Fruit fly (Drosophila melanogaster) whole organism, embryonic: ENCODE measurements around the gene Sfp23F.

Experiments
- Antp ChIP-seq: fragments of 200-800 bp; sonication (Bioruptor generic); optimal IDR thresholded peaks from 3 replicates; lab custom pipeline; 2016; ENCODE audit warnings: missing biosample characterization, missing genetic modification characterization
- Bgb ChIP-seq: fragments of 200-800 bp; sonication (Bioruptor generic); IDR thresholded peaks from 2 replicates; pipeline ENCODE4 v1.3.6; 2022; ENCODE audit warnings: missing biosample characterization, missing genetic modification characterization; ENCODE audit not compliant: partially characterized antibody
- CG10209 ChIP-seq: fragments of 200-800 bp; sonication (Bioruptor generic); optimal IDR thresholded peaks from 3 replicates; lab custom pipeline; 2017; ENCODE audit warnings: missing biosample characterization, mild to moderate bottlenecking, missing genetic modification characterization, missing genetic modification reagents
- CG11504 ChIP-seq: fragments of 200-800 bp; sonication (Bioruptor generic); optimal IDR thresholded peaks from 3 replicates; lab custom pipeline; 2019; ENCODE audit warnings: missing biosample characterization, mild to moderate bottlenecking, missing genetic modification characterization, moderate library complexity
- CG12104 ChIP-seq: fragments of 200-800 bp; sonication (Bioruptor generic); optimal IDR thresholded peaks from 3 replicates; lab custom pipeline; 2016; ENCODE audit warnings: missing biosample characterization, missing genetic modification characterization
- CG12236 ChIP-seq: fragments of 200-800 bp; sonication (Bioruptor generic); optimal IDR thresholded peaks from 2 replicates; lab custom pipeline; 2016; ENCODE audit warnings: missing biosample characterization, missing genetic modification characterization
- CG12391 ChIP-seq: fragments of 200-800 bp; sonication (Bioruptor generic); optimal IDR thresholded peaks from 3 replicates; lab custom pipeline; 2018; ENCODE audit warnings: missing biosample characterization, mild to moderate bottlenecking, missing genetic modification characterization, moderate library complexity
- CG13296 ChIP-seq: fragments of 200-800 bp; sonication (Bioruptor generic); optimal IDR thresholded peaks from 3 replicates; lab custom pipeline; 2018; ENCODE audit warnings: missing biosample characterization, mild to moderate bottlenecking, missing genetic modification characterization
- CG13424 ChIP-seq: fragments of 200-800 bp; sonication (Bioruptor generic); optimal IDR thresholded peaks from 2 replicates; lab custom pipeline; 2019; ENCODE audit warnings: missing biosample characterization, mild to moderate bottlenecking, missing genetic modification characterization, moderate library complexity
- CG1603 ChIP-seq: fragments of 200-800 bp; sonication (Bioruptor generic); optimal IDR thresholded peaks from 2 replicates; lab custom pipeline; 2019; ENCODE audit warnings: missing biosample characterization, mild to moderate bottlenecking, missing genetic modification characterization, moderate library complexity
- CG16813 ChIP-seq: fragments of 200-800 bp; sonication (Bioruptor generic); IDR thresholded peaks from 3 replicates; pipeline ENCODE4 v1.3.6; 2022; ENCODE audit warnings: missing biosample characterization, missing genetic modification characterization; ENCODE audit not compliant: partially characterized antibody
- CG1792 ChIP-seq: fragments of 200-800 bp; sonication (Bioruptor generic); optimal IDR thresholded peaks from 2 replicates; lab custom pipeline; 2016; ENCODE audit warnings: missing biosample characterization, missing genetic modification characterization
- CG18011 ChIP-seq: fragments of 200-800 bp; sonication (Bioruptor generic); optimal IDR thresholded peaks from 2 replicates; lab custom pipeline; 2017; ENCODE audit warnings: missing biosample characterization, missing genetic modification characterization, mild to moderate bottlenecking, moderate library complexity, missing genotype
- CG2120 ChIP-seq: fragments of 200-800 bp; sonication (Bioruptor generic); optimal IDR thresholded peaks from 3 replicates; lab custom pipeline; 2016; ENCODE audit warnings: missing biosample characterization, missing genetic modification characterization
- CG30403 ChIP-seq: fragments of 200-800 bp; sonication (Bioruptor generic); optimal IDR thresholded peaks from 3 replicates; lab custom pipeline; 2016; ENCODE audit warnings: missing biosample characterization, missing genetic modification characterization
- CG33213 ChIP-seq: fragments of 200-800 bp; sonication (Bioruptor generic); optimal IDR thresholded peaks from 3 replicates; lab custom pipeline; 2016; ENCODE audit warnings: missing biosample characterization, missing genetic modification characterization
- CG6654 ChIP-seq: fragments of 200-800 bp; sonication (Bioruptor generic); optimal IDR thresholded peaks from 2 replicates; lab custom pipeline; 2017; ENCODE audit warnings: missing biosample characterization, mild to moderate bottlenecking, missing genetic modification characterization
- CG6791 ChIP-seq: fragments of 200-800 bp; sonication (Bioruptor generic); IDR thresholded peaks from 3 replicates; pipeline ENCODE4 v1.3.6; 2022; ENCODE audit warnings: missing biosample characterization, missing genetic modification characterization; ENCODE audit not compliant: partially characterized antibody
- CG7372 ChIP-seq: fragments of 200-800 bp; sonication (Bioruptor generic); IDR thresholded peaks from 2 replicates; pipeline ENCODE4 v1.3.6; 2022; ENCODE audit warnings: missing biosample characterization, missing genetic modification characterization
- CG9609 ChIP-seq: fragments of 200-800 bp; sonication (Bioruptor generic); optimal IDR thresholded peaks from 3 replicates; lab custom pipeline; 2016; ENCODE audit warnings: missing biosample characterization, missing genetic modification characterization
- CTCF ChIP-seq: fragments of 200-800 bp; sonication (Bioruptor generic); optimal IDR thresholded peaks from 2 replicates; lab custom pipeline; 2017; ENCODE audit warnings: missing biosample characterization, mild to moderate bottlenecking, missing genetic modification characterization, moderate library complexity
- CkIIα-i1 ChIP-seq: fragments of 200-800 bp; sonication (Bioruptor generic); IDR thresholded peaks from 2 replicates; pipeline ENCODE4 v1.3.6; 2022; ENCODE audit warnings: missing biosample characterization, missing genetic modification characterization
- CoRest ChIP-seq: fragments of 200-800 bp; sonication (Bioruptor generic); optimal IDR thresholded peaks from 3 replicates; lab custom pipeline; 2018; ENCODE audit warnings: missing biosample characterization, mild to moderate bottlenecking, missing genetic modification characterization, moderate library complexity
- Drgx ChIP-seq: fragments of 200-800 bp; sonication (Bioruptor generic); IDR thresholded peaks from 2 replicates; pipeline ENCODE4 v1.3.6; 2022; ENCODE audit warnings: missing biosample characterization, missing genetic modification characterization
- Elba2 ChIP-seq: fragments of 200-800 bp; sonication (Bioruptor generic); optimal IDR thresholded peaks from 3 replicates; lab custom pipeline; 2016; ENCODE audit warnings: missing biosample characterization, missing genetic modification characterization
- Ets65A ChIP-seq: fragments of 200-800 bp; sonication (Bioruptor generic); peaks from one replicate; lab custom pipeline; 2016; ENCODE audit warnings: missing biosample characterization, missing genetic modification characterization
- Hsf ChIP-seq: fragments of 200-800 bp; sonication (Bioruptor generic); optimal IDR thresholded peaks from 3 replicates; lab custom pipeline; 2016; ENCODE audit warnings: missing biosample characterization, missing genetic modification characterization
- Meics ChIP-seq: fragments of 200-800 bp; sonication (Bioruptor generic); optimal IDR thresholded peaks from 2 replicates; lab custom pipeline; 2017; ENCODE audit warnings: missing biosample characterization, mild to moderate bottlenecking, missing genetic modification characterization
- NfI ChIP-seq: fragments of 200-800 bp; sonication (Bioruptor generic); optimal IDR thresholded peaks from 3 replicates; lab custom pipeline; 2018; ENCODE audit warnings: missing biosample characterization, mild to moderate bottlenecking, missing genetic modification characterization, moderate library complexity
- PHDP ChIP-seq: fragments of 200-800 bp; sonication (Bioruptor generic); optimal IDR thresholded peaks from 3 replicates; lab custom pipeline; 2018; ENCODE audit warnings: missing biosample characterization, mild to moderate bottlenecking, missing genetic modification characterization, moderate library complexity
- Pdp1 ChIP-seq, 2 experiments: fragments of 200-800 bp; sonication (Bioruptor generic); optimal IDR thresholded peaks; 3 replicates each; lab custom pipeline; 2016; ENCODE audit warnings: missing biosample characterization in 2 of 2, missing genetic modification characterization in 2 of 2, mild to moderate bottlenecking in 1 of 2, moderate library complexity in 1 of 2
- Taf1 ChIP-seq: fragments of 200-800 bp; sonication (Bioruptor generic); IDR thresholded peaks from 2 replicates; pipeline ENCODE4 v1.3.6; 2022; ENCODE audit warnings: missing biosample characterization, missing genetic modification characterization
- btn ChIP-seq: fragments of 200-800 bp; sonication (Bioruptor generic); optimal IDR thresholded peaks from 2 replicates; lab custom pipeline; 2016; ENCODE audit warnings: missing biosample characterization, missing genetic modification characterization
- corto ChIP-seq: fragments of 200-800 bp; sonication (Bioruptor generic); optimal IDR thresholded peaks from 2 replicates; lab custom pipeline; 2016; ENCODE audit warnings: missing biosample characterization, mild to moderate bottlenecking, missing genetic modification characterization, moderate library complexity
- dmrt99B ChIP-seq: fragments of 200-800 bp; sonication (Bioruptor generic); optimal IDR thresholded peaks from 2 replicates; lab custom pipeline; 2018; ENCODE audit warnings: missing biosample characterization, mild to moderate bottlenecking, missing genetic modification characterization, moderate library complexity
- hkb ChIP-seq, 2 experiments: fragments of 200-800 bp in 1 of 2; fragments of >200 bp in 1 of 2; sonication (Bioruptor generic) in 1 of 2; IDR thresholded peaks in 1 of 2; optimal IDR thresholded peaks in 1 of 2; 2 replicates each; pipeline versions ENCODE4 v1.3.6 to Lab custom; 2017 to 2022; ENCODE audit warnings: missing biosample characterization in 1 of 2, missing genetic modification characterization in 1 of 2
- inv ChIP-seq: fragments of 200-800 bp; sonication (Bioruptor generic); IDR thresholded peaks from 2 replicates; pipeline ENCODE4 v1.3.6; 2022; ENCODE audit warnings: missing biosample characterization, missing genetic modification characterization; ENCODE audit not compliant: partially characterized antibody
- knrl ChIP-seq: fragments of 200-800 bp; sonication (Bioruptor generic); IDR thresholded peaks from 3 replicates; pipeline ENCODE4 v1.3.6; 2022; ENCODE audit warnings: missing biosample characterization, missing genetic modification characterization; ENCODE audit not compliant: partially characterized antibody
- nerfin-2 ChIP-seq: fragments of 200-800 bp; sonication (Bioruptor generic); IDR thresholded peaks from 2 replicates; pipeline ENCODE4 v1.3.6; 2022; ENCODE audit warnings: missing biosample characterization, missing genetic modification characterization; ENCODE audit not compliant: partially characterized antibody
- nmo ChIP-seq: fragments of 200-800 bp; sonication (Bioruptor generic); optimal IDR thresholded peaks from 2 replicates; lab custom pipeline; 2018; ENCODE audit warnings: missing biosample characterization, mild to moderate bottlenecking, missing genetic modification characterization, moderate library complexity
- onecut ChIP-seq: fragments of 200-800 bp; sonication (Bioruptor generic); IDR thresholded peaks from 2 replicates; pipeline ENCODE4 v1.3.6; 2022; ENCODE audit warnings: missing biosample characterization, missing genetic modification characterization
- pho ChIP-seq: fragments of 200-800 bp; sonication (Bioruptor generic); optimal IDR thresholded peaks from 2 replicates; lab custom pipeline; 2016; ENCODE audit warnings: missing biosample characterization, missing genetic modification characterization
- phol ChIP-seq: fragments of 200-800 bp; sonication (Bioruptor generic); optimal IDR thresholded peaks from 3 replicates; lab custom pipeline; 2018; ENCODE audit warnings: missing biosample characterization, mild to moderate bottlenecking, missing genetic modification characterization, moderate library complexity
- row ChIP-seq: fragments of 200-800 bp; sonication (Bioruptor generic); IDR thresholded peaks from 3 replicates; pipeline ENCODE4 v1.3.6; 2022; ENCODE audit warnings: missing biosample characterization, missing genetic modification characterization
- sens ChIP-seq: fragments of 200-800 bp; sonication (Bioruptor generic); peaks from one replicate; lab custom pipeline; 2016; ENCODE audit warnings: missing biosample characterization, missing genetic modification characterization
- slbo ChIP-seq: fragments of 200-800 bp; sonication (Bioruptor generic); IDR thresholded peaks from 2 replicates; pipeline ENCODE4 v1.3.6; 2022; ENCODE audit warnings: missing biosample characterization, missing genetic modification characterization
- unpg ChIP-seq: fragments of 200-800 bp; sonication (Bioruptor generic); optimal IDR thresholded peaks from 3 replicates; lab custom pipeline; 2018; ENCODE audit warnings: missing biosample characterization, mild to moderate bottlenecking, missing genetic modification characterization, moderate library complexity
- wdn ChIP-seq: fragments of 200-800 bp; sonication (Bioruptor generic); IDR thresholded peaks from 2 replicates; pipeline ENCODE4 v1.3.6; 2022; ENCODE audit warnings: missing biosample characterization, missing genetic modification characterization
- zf30C ChIP-seq: fragments of 200-800 bp; sonication (Bioruptor generic); optimal IDR thresholded peaks from 3 replicates; lab custom pipeline; 2018; ENCODE audit warnings: missing biosample characterization, mild to moderate bottlenecking, missing genetic modification characterization

Sfp23F gene

dm6 chr2L:3372483-3372929 is 15.0 kb downstream of the Sfp23F start:
- TF ChIP-seq CG7372 (GFP tag; lab: Robert Waterston, UW) = no peak
- TF ChIP-seq dmrt99B = peak; percentile 13
- peak; percentile 47 for TF ChIP-seq CG16813 (GFP tag; lab: Robert Waterston, UW)
- peak; percentile 15 for TF ChIP-seq phol
- no peak for TF ChIP-seq corto
- TF ChIP-seq nmo (GFP tag; lab: Kevin White, UChicago) = peak; percentile 16
- peak; percentile 29 for TF ChIP-seq CTCF (GFP tag; lab: Kevin White, UChicago)
- TF ChIP-seq wdn (GFP tag; lab: Robert Waterston, UW) = 0 out of 2 replicates have a peak, but pooled peaks have one; percentile 22
- TF ChIP-seq zf30C (GFP tag; lab: Kevin White, UChicago) = peak; percentile 72
- peak; percentile 4 for TF ChIP-seq NfI
- peak; percentile 2 for TF ChIP-seq Hsf (GFP tag; lab: Kevin White, UChicago)
- TF ChIP-seq CG6791 (GFP tag; lab: Robert Waterston, UW) = 0 out of 3 replicates have a peak, but pooled peaks have one; percentile 19
- peak; percentile 3 for TF ChIP-seq pho
- TF ChIP-seq CG13424 (tag; lab: Kevin White, UChicago) = peak; percentile 15
- TF ChIP-seq row (GFP tag; lab: Robert Waterston, UW) = peak; percentile 40; the same call in 2 of the 3 replicates
- TF ChIP-seq CG6654 (GFP tag; lab: Kevin White, UChicago) = no peak
- TF ChIP-seq slbo = peak; percentile 31; the same call in 1 of the 2 replicates
- TF ChIP-seq CoRest (tag; lab: Kevin White, UChicago) = peak; percentile 12
- no peak for TF ChIP-seq CG1792 (GFP tag; lab: Kevin White, UChicago)
- TF ChIP-seq nerfin-2 (GFP tag; lab: Robert Waterston, UW) = 0 out of 2 replicates have a peak, but pooled peaks have one; percentile 8
- TF ChIP-seq onecut (GFP tag; lab: Robert Waterston, UW) = no peak
- TF ChIP-seq inv (GFP tag; lab: Robert Waterston, UW) = 0 out of 2 replicates have a peak, but pooled peaks have one; percentile 23
- peak; percentile 4 for TF ChIP-seq Meics
- TF ChIP-seq CG33213 = peak; percentile 19
- TF ChIP-seq CG11504 (tag; lab: Kevin White, UChicago) = peak; percentile 37
- TF ChIP-seq btn (GFP tag; lab: Kevin White, UChicago) = peak; percentile 5
- peak; percentile 49; the same call in 2 of the 3 replicates for TF ChIP-seq knrl (GFP tag; lab: Robert Waterston, UW)
- TF ChIP-seq Pdp1 (GFP tag; optimal IDR thresholded peaks at IDR 0.05; lab: Kevin White, UChicago) = peak in 1 of 2 experiments; percentile 8
- TF ChIP-seq Ets65A (GFP tag; lab: Kevin White, UChicago) = peak; percentile 91
- TF ChIP-seq CG1603 (tag; lab: Kevin White, UChicago) = peak; percentile 35
- TF ChIP-seq Drgx (GFP tag; lab: Robert Waterston, UW) = 0 out of 2 replicates have a peak, but pooled peaks have one; percentile 10
- peak; percentile 18 for TF ChIP-seq CG2120
- TF ChIP-seq CG30403 (GFP tag; lab: Kevin White, UChicago) = no peak
- TF ChIP-seq CkIIα-i1 = 0 out of 2 replicates have a peak, but pooled peaks have one; percentile 35
- no peak for TF ChIP-seq CG12236 (GFP tag; lab: Kevin White, UChicago)
- TF ChIP-seq CG13296 = peak; percentile 3
- TF ChIP-seq CG18011 (GFP tag; lab: Kevin White, UChicago) = no peak
- TF ChIP-seq Antp (GFP tag; lab: Kevin White, UChicago) = peak; percentile 7
- peak; percentile 62 for TF ChIP-seq Elba2 (GFP tag; lab: Kevin White, UChicago)
- TF ChIP-seq Taf1 (GFP tag; lab: Robert Waterston, UW) = no peak
- peak; percentile 2 for TF ChIP-seq CG12104 (GFP tag; lab: Kevin White, UChicago)
- TF ChIP-seq PHDP (tag; lab: Kevin White, UChicago) = peak; percentile 7
- TF ChIP-seq CG12391 = peak; percentile 25
- TF ChIP-seq unpg = peak; percentile 12
- TF ChIP-seq CG9609 (GFP tag; lab: Kevin White, UChicago) = peak; percentile 2
- TF ChIP-seq hkb (optimal IDR thresholded peaks at IDR 0.05; lab: Kevin White, UChicago) = no peak
- peak; percentile 12; the same call in 1 of the 2 replicates for TF ChIP-seq hkb (GFP tag; IDR thresholded peaks at IDR 0.05; lab: Robert Waterston, UW)
- TF ChIP-seq Bgb (GFP tag; lab: Robert Waterston, UW) = peak; percentile 67
- TF ChIP-seq sens = peak; percentile 19
- TF ChIP-seq CG10209 = peak; percentile 3
